Worm (Caenorhabditis elegans) whole organism, young adult: ENCODE data around the gene lin-9.

ENCODE experiments used
- B0019.2 ChIP-seq: fragments of 200-800 bp; sonication (Bioruptor generic); conservative IDR thresholded peaks from 2 replicates; pipeline ENCODE4 v1.3.6; 2022; ENCODE audit warnings: missing genetic modification reagents, missing genetic modification characterization, missing compliant biosample characterization
- C06A6.2 ChIP-seq: fragments of 200-800 bp; sonication (Bioruptor generic); conservative IDR thresholded peaks from 2 replicates; pipeline ENCODE4 v1.3.6; 2022; ENCODE audit warnings: missing genetic modification characterization, missing compliant biosample characterization
- C17E4.6 ChIP-seq: fragments of 200-800 bp; sonication (Bioruptor generic); IDR thresholded peaks from 2 replicates; pipeline ENCODE4 v1.3.6; 2022; ENCODE audit warnings: missing genetic modification reagents, missing genetic modification characterization, missing compliant biosample characterization
- F52B5.7 ChIP-seq: sonication (generic microtip); optimal IDR thresholded peaks from 2 replicates; lab custom pipeline; 2016; ENCODE audit warnings: mild to moderate bottlenecking, missing genetic modification characterization, missing compliant biosample characterization
- F57A8.1 ChIP-seq: fragments of 200-800 bp; sonication (Bioruptor generic); optimal IDR thresholded peaks from 2 replicates; lab custom pipeline; 2018; ENCODE audit warnings: mild to moderate bottlenecking, missing genetic modification characterization, moderate library complexity, missing compliant biosample characterization
- T07F8.4 ChIP-seq: sonication (generic microtip); optimal IDR thresholded peaks from 2 replicates; lab custom pipeline; 2016; ENCODE audit warnings: mild to moderate bottlenecking, missing genetic modification characterization, moderate library complexity, missing compliant biosample characterization
- Y56A3A.18 ChIP-seq: fragments of 200-800 bp; sonication (Bioruptor generic); IDR thresholded peaks from 2 replicates; pipeline ENCODE4 v1.3.6; 2022; ENCODE audit warnings: missing genetic modification reagents, missing genetic modification characterization, missing compliant biosample characterization
- akir-1 ChIP-seq: fragments of 200-800 bp; sonication (Bioruptor generic); optimal IDR thresholded peaks from 2 replicates; lab custom pipeline; 2018; ENCODE audit warnings: mild to moderate bottlenecking, missing genetic modification characterization, moderate library complexity, missing compliant biosample characterization
- atf-7 ChIP-seq: sonication (generic microtip); optimal IDR thresholded peaks from 2 replicates; lab custom pipeline; 2017; ENCODE audit warnings: mild to moderate bottlenecking, missing genetic modification characterization, missing compliant biosample characterization
- athp-1 ChIP-seq: sonication (generic microtip); optimal IDR thresholded peaks from 2 replicates; lab custom pipeline; 2017; ENCODE audit warnings: mild to moderate bottlenecking, missing genetic modification characterization, missing compliant biosample characterization
- attf-3 ChIP-seq: fragments of 200-800 bp; sonication (Bioruptor generic); conservative IDR thresholded peaks from 2 replicates; pipeline ENCODE4 v1.3.6; 2022; ENCODE audit warnings: missing genetic modification reagents, missing genetic modification characterization, missing compliant biosample characterization
- attf-5 ChIP-seq: fragments of 200-800 bp; sonication (Bioruptor generic); optimal IDR thresholded peaks from 2 replicates; lab custom pipeline; 2018; ENCODE audit warnings: mild to moderate bottlenecking, missing genetic modification characterization, missing compliant biosample characterization
- attf-6 ChIP-seq: fragments of 200-800 bp; sonication (Bioruptor generic); IDR thresholded peaks from 2 replicates; pipeline ENCODE4 v1.3.6; 2022; ENCODE audit warnings: missing genetic modification reagents, missing genetic modification characterization, missing compliant biosample characterization
- cebp-1 ChIP-seq, 2 experiments: fragments of 200-800 bp in 1 of 2; sonication (Bioruptor generic) in 1 of 2; sonication (generic microtip) in 1 of 2; IDR thresholded peaks in 1 of 2; optimal IDR thresholded peaks in 1 of 2; 2 replicates each; pipeline versions ENCODE4 v1.3.6 to Lab custom; 2017 to 2022; ENCODE audit warnings: missing compliant biosample characterization in 2 of 2, missing genetic modification characterization in 2 of 2, mild to moderate bottlenecking in 1 of 2, missing genetic modification reagents in 1 of 2, moderate library complexity in 1 of 2
- cebp-2 ChIP-seq: fragments of 200-800 bp; sonication (Bioruptor generic); IDR thresholded peaks from 2 replicates; pipeline ENCODE4 v1.3.6; 2022; ENCODE audit warnings: missing genetic modification characterization, missing compliant biosample characterization
- ceh-40 ChIP-seq: fragments of 200-800 bp; sonication (Bioruptor generic); IDR thresholded peaks from 2 replicates; pipeline ENCODE4 v1.3.6; 2022; ENCODE audit warnings: missing genetic modification characterization, missing compliant biosample characterization
- ceh-58 ChIP-seq: fragments of 200-800 bp; sonication (Bioruptor generic); IDR thresholded peaks from 2 replicates; pipeline ENCODE4 v1.3.6; 2022; ENCODE audit warnings: missing genetic modification characterization, missing compliant biosample characterization
- ceh-79 ChIP-seq: sonication (generic microtip); optimal IDR thresholded peaks from 2 replicates; lab custom pipeline; 2017; ENCODE audit warnings: mild to moderate bottlenecking, missing genetic modification characterization, missing compliant biosample characterization
- die-1 ChIP-seq: sonication (generic microtip); optimal IDR thresholded peaks from 2 replicates; lab custom pipeline; 2016; ENCODE audit warnings: missing genotype, mild to moderate bottlenecking, missing genetic modification characterization, missing compliant biosample characterization
- dpff-1 ChIP-seq: sonication (generic microtip); optimal IDR thresholded peaks from 2 replicates; lab custom pipeline; 2017; ENCODE audit warnings: mild to moderate bottlenecking, missing genetic modification characterization, missing compliant biosample characterization
- efl-1 ChIP-seq: fragments of 150-350 bp; optimal IDR thresholded peaks from 2 replicates; lab custom pipeline; 2014; ENCODE audit warnings: missing biosample characterization, missing genetic modification reagents, missing genetic modification characterization
- egl-18 ChIP-seq: fragments of 200-800 bp; sonication (Bioruptor generic); IDR thresholded peaks from 2 replicates; pipeline ENCODE4 v1.3.6; 2022; ENCODE audit warnings: missing genetic modification reagents, missing genetic modification characterization, missing compliant biosample characterization
- ets-4 ChIP-seq: fragments of 200-800 bp; sonication (Bioruptor generic); optimal IDR thresholded peaks from 2 replicates; lab custom pipeline; 2018; ENCODE audit warnings: mild to moderate bottlenecking, missing genetic modification characterization, missing compliant biosample characterization
- him-1 ChIP-seq: sonication (generic microtip); optimal IDR thresholded peaks from 2 replicates; lab custom pipeline; 2016; ENCODE audit warnings: missing genotype, missing genetic modification reagents, missing genetic modification characterization, missing compliant biosample characterization
- hsf-1 ChIP-seq: fragments of 200-800 bp; sonication (Bioruptor generic); IDR thresholded peaks from 2 replicates; pipeline ENCODE4 v1.3.6; 2022; ENCODE audit warnings: missing genetic modification reagents, missing genetic modification characterization, missing compliant biosample characterization
- let-526 ChIP-seq: fragments of 200-800 bp; sonication (Bioruptor generic); IDR thresholded peaks from 2 replicates; pipeline ENCODE4 v1.3.6; 2022; ENCODE audit warnings: missing genetic modification reagents, missing genetic modification characterization, missing compliant biosample characterization
- lin-54 ChIP-seq: fragments of 200-800 bp; sonication (Bioruptor generic); optimal IDR thresholded peaks from 2 replicates; lab custom pipeline; 2018; ENCODE audit warnings: mild to moderate bottlenecking, missing genetic modification characterization, missing compliant biosample characterization
- madf-6 ChIP-seq: fragments of 200-800 bp; sonication (Bioruptor generic); IDR thresholded peaks from 2 replicates; pipeline ENCODE4 v1.3.6; 2022; ENCODE audit warnings: missing genetic modification reagents, missing genetic modification characterization, missing compliant biosample characterization
- mcd-1 ChIP-seq: fragments of 200-800 bp; sonication (Bioruptor generic); IDR thresholded peaks from 2 replicates; pipeline ENCODE4 v1.3.6; 2022; ENCODE audit warnings: missing genetic modification reagents, missing genetic modification characterization, missing compliant biosample characterization
- mes-4 ChIP-seq: sonication (generic microtip); optimal IDR thresholded peaks from 2 replicates; lab custom pipeline; 2016; ENCODE audit warnings: missing genotype, missing genetic modification characterization, missing compliant biosample characterization
- nfya-1 ChIP-seq: sonication (generic microtip); optimal IDR thresholded peaks from 2 replicates; lab custom pipeline; 2017; ENCODE audit warnings: antibody characterized with exemption, missing compliant biosample characterization, missing genetic modification characterization, borderline replicate concordance; ENCODE audit not compliant: insufficient read depth
- nfya-2 ChIP-seq: fragments of 200-800 bp; sonication (Bioruptor generic); IDR thresholded peaks from 2 replicates; pipeline ENCODE4 v1.3.6; 2022; ENCODE audit warnings: missing genetic modification reagents, missing genetic modification characterization, missing compliant biosample characterization
- nhr-179 ChIP-seq: sonication (generic microtip); optimal IDR thresholded peaks from 2 replicates; lab custom pipeline; 2016; ENCODE audit warnings: mild to moderate bottlenecking, missing genetic modification characterization, missing compliant biosample characterization
- nhr-80 ChIP-seq: sonication (generic microtip); optimal IDR thresholded peaks from 2 replicates; lab custom pipeline; 2016; ENCODE audit warnings: missing genetic modification characterization, missing compliant biosample characterization
- pbrm-1 ChIP-seq: fragments of 200-800 bp; sonication (Bioruptor generic); IDR thresholded peaks from 2 replicates; pipeline ENCODE4 v1.3.6; 2022; ENCODE audit warnings: missing genetic modification reagents, missing genetic modification characterization, missing compliant biosample characterization
- repo-1 ChIP-seq: sonication (generic microtip); optimal IDR thresholded peaks from 2 replicates; lab custom pipeline; 2017; ENCODE audit warnings: mild to moderate bottlenecking, missing genetic modification characterization, missing compliant biosample characterization
- sdz-38 ChIP-seq: sonication (generic microtip); optimal IDR thresholded peaks from 2 replicates; lab custom pipeline; 2016; ENCODE audit warnings: missing genotype, missing genetic modification characterization, missing compliant biosample characterization
- snpc-1.1 ChIP-seq: sonication (generic microtip); optimal IDR thresholded peaks from 2 replicates; lab custom pipeline; 2017; ENCODE audit warnings: missing genetic modification characterization, mild to moderate bottlenecking, missing compliant biosample characterization, antibody characterized with exemption, moderate library complexity, missing genotype, missing genetic modification reagents; ENCODE audit not compliant: insufficient read depth
- snpc-3.4 ChIP-seq: sonication (generic microtip); optimal IDR thresholded peaks from 2 replicates; lab custom pipeline; 2017; ENCODE audit warnings: missing genetic modification characterization, mild to moderate bottlenecking, missing compliant biosample characterization, antibody characterized with exemption, moderate library complexity, missing genotype, missing genetic modification reagents
- somi-1 ChIP-seq: fragments of 200-800 bp; sonication (Bioruptor generic); optimal IDR thresholded peaks from 2 replicates; lab custom pipeline; 2018; ENCODE audit warnings: mild to moderate bottlenecking, missing genetic modification characterization, missing compliant biosample characterization
- tlf-1 ChIP-seq: fragments of 200-800 bp; sonication (Bioruptor generic); optimal IDR thresholded peaks from 2 replicates; lab custom pipeline; 2018; ENCODE audit warnings: mild to moderate bottlenecking, missing genetic modification characterization, missing compliant biosample characterization
- unc-62 ChIP-seq: fragments of 150-350 bp; optimal IDR thresholded peaks from 2 replicates; lab custom pipeline; 2014; ENCODE audit warnings: missing biosample characterization, missing genetic modification reagents, missing genetic modification characterization
- zfh-2 ChIP-seq: fragments of 200-800 bp; sonication (Bioruptor generic); conservative IDR thresholded peaks from 2 replicates; pipeline ENCODE4 v1.3.6; 2022; ENCODE audit warnings: missing genetic modification reagents, missing genetic modification characterization, missing compliant biosample characterization
- ztf-18 ChIP-seq: sonication (generic microtip); optimal IDR thresholded peaks from 2 replicates; lab custom pipeline; 2016; ENCODE audit warnings: missing genotype, mild to moderate bottlenecking, missing genetic modification characterization, missing compliant biosample characterization
- ztf-3 ChIP-seq: fragments of 200-800 bp; sonication (Bioruptor generic); optimal IDR thresholded peaks from 2 replicates; lab custom pipeline; 2018; ENCODE audit warnings: mild to moderate bottlenecking, missing genetic modification characterization, missing compliant biosample characterization

lin-9 gene

ce11 chrIII:8882333-8882732 is 21.6 kb downstream of the lin-9 start:
- TF ChIP-seq athp-1 (no peak), attf-3 (GFP tag; lab: Robert Waterston, UW) (no peak), zfh-2 (no peak), nhr-179 (no peak), efl-1 (GFP tag; lab: Kevin White, UChicago) (no peak), ceh-40 (no peak), C17E4.6 (GFP tag; lab: Robert Waterston, UW) (no peak), pbrm-1 (GFP tag; lab: Robert Waterston, UW) (no peak), tlf-1 (GFP tag; lab: Kevin White, UChicago) (no peak), akir-1 (GFP tag; lab: Kevin White, UChicago) (no peak), cebp-2 (no peak), egl-18 (no peak), B0019.2 (GFP tag; lab: Robert Waterston, UW) (no peak), T07F8.4 (no peak)

- TF ChIP-seq let-526 (GFP tag; lab: Robert Waterston, UW) (no peak), cebp-1 (GFP tag; IDR thresholded peaks at IDR 0.05; lab: Robert Waterston, UW) (peak; percentile 10; the same call in 1 of the 2 replicates), cebp-1 (tag; optimal IDR thresholded peaks at IDR 0.05; lab: Kevin White, UChicago) (no peak), repo-1 (no peak), atf-7 (tag; lab: Kevin White, UChicago) (peak; percentile 55), C06A6.2 (GFP tag; lab: Robert Waterston, UW) (no peak), nfya-2 (GFP tag; lab: Robert Waterston, UW) (no peak), unc-62 (GFP tag; lab: Kevin White, UChicago) (peak; percentile 74), nhr-80 (tag; lab: Kevin White, UChicago) (peak; percentile 85)
Observed at ce11 chrIII:8878960-8879359, 25.0 kb downstream of the lin-9 start.

- TF ChIP-seq lin-54 (GFP tag; lab: Kevin White, UChicago), result no peak
- TF ChIP-seq efl-1 (GFP tag; lab: Kevin White, UChicago), result no peak
- TF ChIP-seq ets-4 (GFP tag; lab: Kevin White, UChicago), result no peak
- TF ChIP-seq mes-4 (tag; lab: Kevin White, UChicago), result no peak
- no peak for TF ChIP-seq unc-62 (GFP tag; lab: Kevin White, UChicago)
- no peak for TF ChIP-seq pbrm-1 (GFP tag; lab: Robert Waterston, UW)
- no peak for TF ChIP-seq somi-1
- TF ChIP-seq snpc-3.4 (tag; lab: Kevin White, UChicago), result no peak
- TF ChIP-seq ceh-79, result no peak
- no peak for TF ChIP-seq ceh-58 (GFP tag; lab: Robert Waterston, UW)
- no peak for TF ChIP-seq snpc-1.1
Observed at ce11 chrIII:8877002-8877401, 26.9 kb downstream of the lin-9 start, which contains the start of gene K01F9.2. Gene K01F9.2 (minus strand): TSS chrIII:8877128.

ce11 chrIII:8873990-8874668 is 29.8 kb downstream of the lin-9 start:
- TF ChIP-seq attf-6 (GFP tag; lab: Robert Waterston, UW), result no peak
- peak; percentile 52 for TF ChIP-seq mcd-1 (GFP tag; lab: Robert Waterston, UW)
- TF ChIP-seq him-1 (tag; lab: Kevin White, UChicago), result no peak
- no peak for TF ChIP-seq F57A8.1
- no peak for TF ChIP-seq madf-6 (GFP tag; lab: Robert Waterston, UW)
- TF ChIP-seq ztf-3 (GFP tag; lab: Kevin White, UChicago), result no peak
- no peak for TF ChIP-seq sdz-38 (tag; lab: Kevin White, UChicago)
- no peak for TF ChIP-seq nfya-1 (tag; lab: Kevin White, UChicago)
- TF ChIP-seq attf-5 (GFP tag; lab: Kevin White, UChicago), result peak; percentile 53
- no peak for TF ChIP-seq dpff-1 (tag; lab: Kevin White, UChicago)
- TF ChIP-seq die-1, result peak; percentile 15
- no peak for TF ChIP-seq F52B5.7 (tag; lab: Kevin White, UChicago)
- no peak for TF ChIP-seq ceh-40
- TF ChIP-seq Y56A3A.18 (GFP tag; lab: Robert Waterston, UW), result no peak
- no peak for TF ChIP-seq hsf-1
- TF ChIP-seq ztf-18 (tag; lab: Kevin White, UChicago), result peak; percentile 45
- no peak for TF ChIP-seq ceh-79
